Fruit fly (Drosophila melanogaster) whole organism, embryonic: ENCODE data around the gene CG10214.

Source experiments
- Abd-B ChIP-seq: fragments of 200-800 bp; sonication (Bioruptor generic); optimal IDR thresholded peaks from 2 replicates; lab custom pipeline; 2018; ENCODE audit warnings: missing biosample characterization, mild to moderate bottlenecking, missing genetic modification characterization, moderate library complexity
- Atf6 ChIP-seq: fragments of 200-800 bp; sonication (Bioruptor generic); IDR thresholded peaks from 2 replicates; pipeline ENCODE4 v1.3.6; 2022; ENCODE audit warnings: missing biosample characterization, missing genetic modification characterization
- Blimp-1 ChIP-seq: fragments of 200-800 bp; sonication (Bioruptor generic); optimal IDR thresholded peaks from 3 replicates; lab custom pipeline; 2018; ENCODE audit warnings: missing biosample characterization, missing genetic modification characterization, mild to moderate bottlenecking, moderate library complexity, missing genetic modification reagents
- C15 ChIP-seq: fragments of 200-800 bp; sonication (Bioruptor generic); IDR thresholded peaks from 3 replicates; pipeline ENCODE4 v1.3.6; 2022; ENCODE audit warnings: missing biosample characterization, missing genetic modification characterization
- CG10565 ChIP-seq: fragments of 200-800 bp; sonication (Bioruptor generic); optimal IDR thresholded peaks from 3 replicates; lab custom pipeline; 2016; ENCODE audit warnings: missing biosample characterization, mild to moderate bottlenecking, missing genetic modification characterization
- CG11398 ChIP-seq: fragments of 200-800 bp; sonication (Bioruptor generic); optimal IDR thresholded peaks from 2 replicates; lab custom pipeline; 2016; ENCODE audit warnings: missing biosample characterization, missing genetic modification characterization
- CG11456 ChIP-seq: fragments of 200-800 bp; sonication (Bioruptor generic); IDR thresholded peaks from 3 replicates; pipeline ENCODE4 v1.3.6; 2022; ENCODE audit warnings: missing biosample characterization, missing genetic modification characterization
- CG12659 ChIP-seq: fragments of 200-800 bp; sonication (Bioruptor generic); optimal IDR thresholded peaks from 3 replicates; lab custom pipeline; 2017; ENCODE audit warnings: mild to moderate bottlenecking, missing biosample characterization, missing genetic modification reagents, missing genetic modification characterization
- CG12769 ChIP-seq: fragments of 200-800 bp; sonication (Bioruptor generic); optimal IDR thresholded peaks from 2 replicates; lab custom pipeline; 2019; ENCODE audit warnings: missing biosample characterization, mild to moderate bottlenecking, missing genetic modification characterization, moderate library complexity
- CG16815 ChIP-seq: fragments of 200-800 bp; sonication (Bioruptor generic); optimal IDR thresholded peaks from 3 replicates; lab custom pipeline; 2017; ENCODE audit warnings: missing biosample characterization, mild to moderate bottlenecking, missing genetic modification characterization
- CG18011 ChIP-seq: fragments of 200-800 bp; sonication (Bioruptor generic); optimal IDR thresholded peaks from 2 replicates; lab custom pipeline; 2017; ENCODE audit warnings: missing biosample characterization, missing genetic modification characterization, mild to moderate bottlenecking, moderate library complexity, missing genotype
- CG18619 ChIP-seq: fragments of 200-800 bp; sonication (Bioruptor generic); optimal IDR thresholded peaks from 3 replicates; lab custom pipeline; 2017; ENCODE audit warnings: missing biosample characterization, mild to moderate bottlenecking, missing genetic modification characterization
- CG18764 ChIP-seq: fragments of 200-800 bp; sonication (Bioruptor generic); optimal IDR thresholded peaks from 3 replicates; lab custom pipeline; 2016; ENCODE audit warnings: missing biosample characterization, missing genetic modification characterization
- CG2199 ChIP-seq: fragments of 200-800 bp; sonication (Bioruptor generic); IDR thresholded peaks from 3 replicates; pipeline ENCODE4 v1.3.6; 2022; ENCODE audit warnings: missing biosample characterization, missing genetic modification characterization
- CG3407 ChIP-seq: fragments of 200-800 bp; sonication (Bioruptor generic); optimal IDR thresholded peaks from 2 replicates; lab custom pipeline; 2018; ENCODE audit warnings: missing biosample characterization, mild to moderate bottlenecking, missing genetic modification characterization
- CG4404 ChIP-seq: fragments of 200-800 bp; sonication (Bioruptor generic); IDR thresholded peaks from 2 replicates; pipeline ENCODE4 v1.3.6; 2022; ENCODE audit warnings: missing biosample characterization, missing genetic modification characterization
- CG5180 ChIP-seq: fragments of 200-800 bp; sonication (Bioruptor generic); optimal IDR thresholded peaks from 3 replicates; lab custom pipeline; 2017; ENCODE audit warnings: missing biosample characterization, missing genetic modification characterization, mild to moderate bottlenecking, moderate library complexity, missing genetic modification reagents
- CG6813 ChIP-seq: fragments of 200-800 bp; sonication (Bioruptor generic); optimal IDR thresholded peaks from 2 replicates; lab custom pipeline; 2017; ENCODE audit warnings: missing biosample characterization, missing genetic modification characterization, mild to moderate bottlenecking, moderate library complexity, missing genetic modification reagents
- CG8089 ChIP-seq: fragments of 200-800 bp; sonication (Bioruptor generic); optimal IDR thresholded peaks from 3 replicates; lab custom pipeline; 2016; ENCODE audit warnings: missing biosample characterization, missing genetic modification characterization
- CG9797 ChIP-seq: fragments of 200-800 bp; sonication (Bioruptor generic); optimal IDR thresholded peaks from 3 replicates; lab custom pipeline; 2018; ENCODE audit warnings: missing biosample characterization, mild to moderate bottlenecking, missing genetic modification characterization
- CG9817 ChIP-seq: fragments of 200-800 bp; sonication (Bioruptor generic); optimal IDR thresholded peaks from 2 replicates; lab custom pipeline; 2018; ENCODE audit warnings: missing biosample characterization, mild to moderate bottlenecking, missing genetic modification characterization, moderate library complexity
- CkIIα-i1 ChIP-seq: fragments of 200-800 bp; sonication (Bioruptor generic); IDR thresholded peaks from 2 replicates; pipeline ENCODE4 v1.3.6; 2022; ENCODE audit warnings: missing biosample characterization, missing genetic modification characterization
- Ets65A ChIP-seq: fragments of 200-800 bp; sonication (Bioruptor generic); peaks from one replicate; lab custom pipeline; 2016; ENCODE audit warnings: missing biosample characterization, missing genetic modification characterization
- HmgZ ChIP-seq: fragments of 200-800 bp; sonication (Bioruptor generic); optimal IDR thresholded peaks from 2 replicates; lab custom pipeline; 2018; ENCODE audit warnings: missing biosample characterization, mild to moderate bottlenecking, missing genetic modification characterization
- Lpt ChIP-seq: fragments of >200 bp; optimal IDR thresholded peaks from 2 replicates; lab custom pipeline; 2018; ENCODE audit warnings: missing biosample characterization, missing genetic modification characterization
- NFAT ChIP-seq: fragments of 200-800 bp; sonication (Bioruptor generic); IDR thresholded peaks from 2 replicates; pipeline ENCODE4 v1.3.6; 2022; ENCODE audit warnings: missing biosample characterization, missing genetic modification characterization
- Optix ChIP-seq: fragments of 200-800 bp; sonication (Bioruptor generic); IDR thresholded peaks from 3 replicates; pipeline ENCODE4 v1.3.6; 2022; ENCODE audit warnings: missing biosample characterization, missing genetic modification characterization
- Ptx1 ChIP-seq: fragments of 200-800 bp; sonication (Bioruptor generic); IDR thresholded peaks from 2 replicates; pipeline ENCODE4 v1.3.6; 2022; ENCODE audit warnings: missing biosample characterization, missing genetic modification characterization
- Usf ChIP-seq: fragments of 200-800 bp; sonication (Bioruptor generic); optimal IDR thresholded peaks from 2 replicates; lab custom pipeline; 2017; ENCODE audit warnings: missing genotype, missing biosample characterization, missing genetic modification characterization
- ap ChIP-seq: fragments of 200-800 bp; sonication (Bioruptor generic); IDR thresholded peaks from 2 replicates; pipeline ENCODE4 v1.3.6; 2022; ENCODE audit warnings: missing biosample characterization, missing genetic modification characterization
- ase ChIP-seq: fragments of 200-800 bp; sonication (Bioruptor generic); IDR thresholded peaks from 3 replicates; pipeline ENCODE4 v1.3.6; 2022; ENCODE audit warnings: missing biosample characterization, missing genetic modification characterization
- ato ChIP-seq: fragments of 200-800 bp; sonication (Bioruptor generic); IDR thresholded peaks from 2 replicates; pipeline ENCODE4 v1.3.6; 2022; ENCODE audit warnings: missing biosample characterization, missing genetic modification characterization; ENCODE audit not compliant: partially characterized antibody
- crol ChIP-seq: fragments of 200-800 bp; sonication (Bioruptor generic); IDR thresholded peaks from 2 replicates; pipeline ENCODE4 v1.3.6; 2022; ENCODE audit warnings: missing biosample characterization, missing genetic modification characterization
- cwo ChIP-seq: fragments of 200-800 bp; sonication (Bioruptor generic); optimal IDR thresholded peaks from 3 replicates; lab custom pipeline; 2017; ENCODE audit warnings: missing biosample characterization, missing genetic modification characterization, mild to moderate bottlenecking, moderate library complexity, missing genetic modification reagents
- en ChIP-seq: fragments of 200-800 bp; sonication (Bioruptor generic); optimal IDR thresholded peaks from 2 replicates; lab custom pipeline; 2016; ENCODE audit warnings: missing biosample characterization, missing genetic modification characterization
- ewg ChIP-seq: fragments of 200-800 bp; sonication (Bioruptor generic); optimal IDR thresholded peaks from 3 replicates; lab custom pipeline; 2017; ENCODE audit warnings: mild to moderate bottlenecking, missing biosample characterization, missing genetic modification reagents, missing genetic modification characterization
- eyg ChIP-seq: fragments of 200-800 bp; sonication (Bioruptor generic); optimal IDR thresholded peaks from 3 replicates; lab custom pipeline; 2016; ENCODE audit warnings: missing biosample characterization, missing genetic modification characterization
- fu2 ChIP-seq: fragments of 200-800 bp; sonication (Bioruptor generic); optimal IDR thresholded peaks from 2 replicates; lab custom pipeline; 2016; ENCODE audit warnings: missing biosample characterization, missing genetic modification characterization
- gce ChIP-seq: fragments of 200-800 bp; sonication (Bioruptor generic); IDR thresholded peaks from 3 replicates; pipeline ENCODE4 v1.3.6; 2022; ENCODE audit warnings: missing biosample characterization, missing genetic modification characterization
- ken ChIP-seq: fragments of 200-800 bp; sonication (Bioruptor generic); IDR thresholded peaks from 3 replicates; pipeline ENCODE4 v1.3.6; 2022; ENCODE audit warnings: missing biosample characterization, missing genetic modification characterization
- lola ChIP-seq, 3 experiments: fragments of >200 bp in 2 of 3; fragments of 200-800 bp in 1 of 3; sonication (Bioruptor generic) in 1 of 3; optimal IDR thresholded peaks; 2 replicates each; lab custom pipeline; 2017 to 2019; ENCODE audit warnings: missing biosample characterization in 3 of 3, missing genetic modification characterization in 3 of 3, mild to moderate bottlenecking in 1 of 3, moderate library complexity in 1 of 3
- odd ChIP-seq: fragments of 200-800 bp; sonication (Bioruptor generic); optimal IDR thresholded peaks from 2 replicates; lab custom pipeline; 2017; ENCODE audit warnings: missing biosample characterization, mild to moderate bottlenecking, missing genetic modification characterization
- pho ChIP-seq: fragments of 200-800 bp; sonication (Bioruptor generic); optimal IDR thresholded peaks from 2 replicates; lab custom pipeline; 2016; ENCODE audit warnings: missing biosample characterization, missing genetic modification characterization
- row ChIP-seq: fragments of 200-800 bp; sonication (Bioruptor generic); IDR thresholded peaks from 3 replicates; pipeline ENCODE4 v1.3.6; 2022; ENCODE audit warnings: missing biosample characterization, missing genetic modification characterization
- tin ChIP-seq: fragments of 200-800 bp; sonication (Bioruptor generic); optimal IDR thresholded peaks from 3 replicates; lab custom pipeline; 2016; ENCODE audit warnings: missing biosample characterization, missing genetic modification characterization
- unpg ChIP-seq: fragments of 200-800 bp; sonication (Bioruptor generic); optimal IDR thresholded peaks from 3 replicates; lab custom pipeline; 2018; ENCODE audit warnings: missing biosample characterization, mild to moderate bottlenecking, missing genetic modification characterization, moderate library complexity
- wek ChIP-seq: fragments of 200-800 bp; sonication (Bioruptor generic); optimal IDR thresholded peaks from 3 replicates; lab custom pipeline; 2018; ENCODE audit warnings: missing biosample characterization, mild to moderate bottlenecking, missing genetic modification characterization, moderate library complexity
- zf30C ChIP-seq: fragments of 200-800 bp; sonication (Bioruptor generic); optimal IDR thresholded peaks from 3 replicates; lab custom pipeline; 2018; ENCODE audit warnings: missing biosample characterization, mild to moderate bottlenecking, missing genetic modification characterization
- zfh2 ChIP-seq: fragments of 200-800 bp; sonication (Bioruptor generic); optimal IDR thresholded peaks from 2 replicates; lab custom pipeline; 2016; ENCODE audit warnings: missing biosample characterization, missing genetic modification characterization

Gene CG10214

DNA sequence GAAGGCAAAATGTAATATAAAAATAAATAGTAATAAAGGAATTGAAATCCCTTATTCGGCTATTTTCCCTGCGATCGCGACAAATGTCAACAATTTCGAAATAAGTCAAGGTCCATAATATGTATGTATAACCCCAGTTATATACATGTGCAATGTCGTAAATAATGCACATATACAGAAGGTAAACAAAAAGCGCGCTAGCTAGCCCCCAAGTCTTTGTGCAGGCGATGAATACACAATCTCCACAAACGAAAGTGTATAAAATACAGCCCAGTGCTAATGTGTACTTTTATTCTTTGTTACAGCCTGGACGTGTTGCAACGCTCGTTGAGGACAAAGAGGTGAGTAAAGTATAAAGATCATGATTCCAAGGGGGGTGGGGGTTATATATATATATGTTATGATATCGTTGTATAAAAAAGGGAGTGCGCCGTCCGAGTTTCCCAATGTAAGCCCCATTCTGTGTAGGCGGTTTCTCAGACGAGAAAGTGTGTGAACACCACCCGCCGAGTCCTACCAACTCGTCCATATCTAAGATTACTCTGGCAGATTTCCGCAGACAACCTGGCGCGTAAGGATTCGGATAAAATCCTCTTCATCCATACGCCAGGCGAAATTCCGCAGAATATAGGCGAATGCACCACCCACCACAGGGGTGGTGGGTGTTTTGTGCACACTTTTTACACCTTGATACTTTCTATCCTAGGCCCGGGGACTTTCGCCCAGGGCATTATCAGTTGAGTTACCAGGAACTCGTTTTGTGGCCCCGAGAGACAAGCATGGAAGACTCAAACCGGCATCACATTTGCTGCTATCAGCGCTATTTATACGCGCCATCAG is 37.4 kb downstream of the CG10214 start (continued):
- TF ChIP-seq fu2 (no peak), CG11456 (GFP tag; lab: Robert Waterston, UW) (no peak), CG11398 (GFP tag; lab: Kevin White, UChicago) (no peak), Ets65A (GFP tag; lab: Kevin White, UChicago) (no peak), unpg (GFP tag; lab: Kevin White, UChicago) (no peak), crol (GFP tag; lab: Robert Waterston, UW) (peak; percentile 36; the same call in 1 of the 2 replicates), CG12659 (no peak), CG18764 (no peak), odd (GFP tag; lab: Kevin White, UChicago) (no peak), CG12769 (tag; lab: Kevin White, UChicago) (peak; percentile 98), CG9817 (tag; lab: Kevin White, UChicago) (no peak), CG16815 (GFP tag; lab: Kevin White, UChicago) (no peak), wek (no peak), CG10565 (GFP tag; lab: Kevin White, UChicago) (no peak), Optix (GFP tag; lab: Robert Waterston, UW) (no peak), CG4404 (GFP tag; lab: Robert Waterston, UW) (no peak), CG6813 (GFP tag; lab: Kevin White, UChicago) (no peak), pho (GFP tag; lab: Kevin White, UChicago) (peak; percentile 17), lola (GFP tag; optimal IDR thresholded peaks at IDR 0.05; lab: Kevin White, UChicago) (no peak), zfh2 (GFP tag; lab: Kevin White, UChicago) (no peak), HmgZ (tag; lab: Kevin White, UChicago) (peak; percentile 36), CG9797 (GFP tag; lab: Kevin White, UChicago) (no peak), CG2199 (GFP tag; lab: Robert Waterston, UW) (peak; percentile 36; the same call in 1 of the 3 replicates), row (GFP tag; lab: Robert Waterston, UW) (no peak), gce (GFP tag; lab: Robert Waterston, UW) (peak; percentile 40; the same call in 1 of the 3 replicates), Blimp-1 (no peak), ase (GFP tag; lab: Robert Waterston, UW) (no peak), en (GFP tag; lab: Kevin White, UChicago) (no peak), CG18619 (no peak), CG18011 (GFP tag; lab: Kevin White, UChicago) (no peak), tin (GFP tag; lab: Kevin White, UChicago) (no peak), NFAT (0 out of 2 replicates have a peak, but pooled peaks have one; percentile 11), cwo (GFP tag; lab: Kevin White, UChicago) (no peak), zf30C (GFP tag; lab: Kevin White, UChicago) (no peak), ewg (GFP tag; lab: Kevin White, UChicago) (no peak), Atf6 (GFP tag; lab: Robert Waterston, UW) (peak; percentile 40; the same call in 1 of the 2 replicates), eyg (GFP tag; lab: Kevin White, UChicago) (no peak), CG3407 (GFP tag; lab: Kevin White, UChicago) (no peak), Lpt (no peak), C15 (GFP tag; lab: Robert Waterston, UW) (no peak), Ptx1 (GFP tag; lab: Robert Waterston, UW) (no peak), ken (GFP tag; lab: Robert Waterston, UW) (0 out of 3 replicates have a peak, but pooled peaks have one; percentile 40), CkIIα-i1 (GFP tag; lab: Robert Waterston, UW) (no peak), Usf (GFP tag; lab: Kevin White, UChicago) (no peak), ap (no peak), Abd-B (GFP tag; lab: Kevin White, UChicago) (no peak), ato (GFP tag; lab: Robert Waterston, UW) (peak; percentile 57; the same call in 1 of the 2 replicates), CG8089 (GFP tag; lab: Kevin White, UChicago) (no peak), CG5180 (GFP tag; lab: Kevin White, UChicago) (peak; percentile 42)
